Fruit fly (Drosophila melanogaster) whole organism, wandering third instar larva: ENCODE results near the gene nom.

Experiments used
- Dfd ChIP-seq: fragments of >200 bp; optimal IDR thresholded peaks from 2 replicates; lab custom pipeline; 2017; ENCODE audit warnings: missing biosample characterization, missing genetic modification characterization
- HLH106 ChIP-seq: fragments of 200-800 bp; optimal IDR thresholded peaks from 3 replicates; lab custom pipeline; 2019; ENCODE audit warnings: missing biosample characterization, mild to moderate bottlenecking, missing genetic modification characterization, moderate library complexity
- Hr78 ChIP-seq: fragments of >200 bp; optimal IDR thresholded peaks from 2 replicates; lab custom pipeline; 2017; ENCODE audit warnings: missing biosample characterization, missing genetic modification characterization
- Myc ChIP-seq: fragments of >200 bp; optimal IDR thresholded peaks from 2 replicates; lab custom pipeline; 2017
- h ChIP-seq: fragments of 200-800 bp; sonication (Bioruptor generic); optimal IDR thresholded peaks from 3 replicates; lab custom pipeline; 2016; ENCODE audit warnings: missing biosample characterization, mild to moderate bottlenecking, missing genetic modification characterization
- jim ChIP-seq: fragments of 175-275, 200-325 bp; sonication (Bioruptor generic); optimal IDR thresholded peaks from 2 replicates; lab custom pipeline; 2016; ENCODE audit warnings: missing biosample characterization, mild to moderate bottlenecking, missing genetic modification characterization
- psq ChIP-seq: fragments of 200-800 bp; sonication (Bioruptor generic); optimal IDR thresholded peaks from 3 replicates; lab custom pipeline; 2017; ENCODE audit warnings: missing biosample characterization, mild to moderate bottlenecking, missing genetic modification characterization, moderate library complexity
- rgr ChIP-seq: fragments of 200-800 bp; sonication (Bioruptor generic); optimal IDR thresholded peaks from 3 replicates; lab custom pipeline; 2016; ENCODE audit warnings: missing biosample characterization, mild to moderate bottlenecking, missing genetic modification characterization
- sage ChIP-seq: fragments of 200-800 bp; sonication (Bioruptor generic); optimal IDR thresholded peaks from 2 replicates; lab custom pipeline; 2016; ENCODE audit warnings: missing biosample characterization, mild to moderate bottlenecking, missing genetic modification characterization
- sv ChIP-seq: fragments of 200-800 bp; sonication (Bioruptor generic); optimal IDR thresholded peaks from 3 replicates; lab custom pipeline; 2016; ENCODE audit warnings: missing biosample characterization, missing genetic modification characterization
- tai ChIP-seq: sonication (Bioruptor generic); optimal IDR thresholded peaks from 2 replicates; lab custom pipeline; 2016; ENCODE audit warnings: missing biosample characterization, missing genetic modification characterization

dm6 chr3R:8731597-8732263 lies 8.8 kb downstream of the nom start, which contains the start of the genes M1BP and CG8202:
- TF ChIP-seq psq = peak; percentile 88
- no peak for TF ChIP-seq Hr78 (GFP tag; lab: Kevin White, UChicago)
- peak; percentile 44 for TF ChIP-seq sv
- peak; percentile 91 for TF ChIP-seq HLH106 (tag; lab: Kevin White, UChicago)
- peak; percentile 41 for TF ChIP-seq sage
- TF ChIP-seq Myc (lab: Kevin White, UChicago) = peak; percentile 42
- peak; percentile 74 for TF ChIP-seq h (GFP tag; lab: Kevin White, UChicago)
- TF ChIP-seq tai (GFP tag; lab: Kevin White, UChicago) = no peak
- peak; percentile 32 for TF ChIP-seq jim (GFP tag; lab: Kevin White, UChicago)
- peak; percentile 86 for TF ChIP-seq rgr
- no peak for TF ChIP-seq Dfd (GFP tag; lab: Kevin White, UChicago)
